Worm (Caenorhabditis elegans) whole organism, young adult: ENCODE data around the gene dars-2.

Source experiments
- B0035.1 ChIP-seq: sonication (generic microtip); optimal IDR thresholded peaks from 2 replicates; lab custom pipeline; 2016; ENCODE audit warnings: missing genetic modification characterization, mild to moderate bottlenecking, missing compliant biosample characterization, missing genotype, missing genetic modification reagents
- B0336.3 ChIP-seq: fragments of 200-800 bp; sonication (Bioruptor generic); IDR thresholded peaks from 2 replicates; pipeline ENCODE4 v1.3.6; 2022; ENCODE audit warnings: missing genetic modification characterization, missing compliant biosample characterization
- F10E7.11 ChIP-seq: sonication (generic microtip); optimal IDR thresholded peaks from 2 replicates; lab custom pipeline; 2017; ENCODE audit warnings: mild to moderate bottlenecking, missing genetic modification characterization, moderate library complexity, missing compliant biosample characterization
- F49E8.2 ChIP-seq: sonication (generic microtip); optimal IDR thresholded peaks from 3 replicates; lab custom pipeline; 2017; ENCODE audit warnings: missing genetic modification characterization, mild to moderate bottlenecking, missing compliant biosample characterization, antibody characterized with exemption, moderate library complexity; ENCODE audit not compliant: insufficient read depth
- attf-5 ChIP-seq: fragments of 200-800 bp; sonication (Bioruptor generic); optimal IDR thresholded peaks from 2 replicates; lab custom pipeline; 2018; ENCODE audit warnings: mild to moderate bottlenecking, missing genetic modification characterization, missing compliant biosample characterization
- hmg-1.2 ChIP-seq: fragments of 200-800 bp; sonication (Bioruptor generic); IDR thresholded peaks from 2 replicates; pipeline ENCODE4 v1.3.6; 2022; ENCODE audit warnings: missing genetic modification reagents, missing genetic modification characterization, missing compliant biosample characterization
- let-526 ChIP-seq: fragments of 200-800 bp; sonication (Bioruptor generic); IDR thresholded peaks from 2 replicates; pipeline ENCODE4 v1.3.6; 2022; ENCODE audit warnings: missing genetic modification reagents, missing genetic modification characterization, missing compliant biosample characterization
- lsl-1 ChIP-seq: fragments of 200-800 bp; sonication (Bioruptor generic); optimal IDR thresholded peaks from 2 replicates; lab custom pipeline; 2018; ENCODE audit warnings: mild to moderate bottlenecking, missing genetic modification characterization, moderate library complexity, missing compliant biosample characterization
- lsy-27 ChIP-seq: sonication (generic microtip); optimal IDR thresholded peaks from 2 replicates; lab custom pipeline; 2017; ENCODE audit warnings: missing genetic modification characterization, mild to moderate bottlenecking, missing compliant biosample characterization, antibody characterized with exemption, missing genotype, borderline replicate concordance; ENCODE audit not compliant: insufficient read depth

DNA sequence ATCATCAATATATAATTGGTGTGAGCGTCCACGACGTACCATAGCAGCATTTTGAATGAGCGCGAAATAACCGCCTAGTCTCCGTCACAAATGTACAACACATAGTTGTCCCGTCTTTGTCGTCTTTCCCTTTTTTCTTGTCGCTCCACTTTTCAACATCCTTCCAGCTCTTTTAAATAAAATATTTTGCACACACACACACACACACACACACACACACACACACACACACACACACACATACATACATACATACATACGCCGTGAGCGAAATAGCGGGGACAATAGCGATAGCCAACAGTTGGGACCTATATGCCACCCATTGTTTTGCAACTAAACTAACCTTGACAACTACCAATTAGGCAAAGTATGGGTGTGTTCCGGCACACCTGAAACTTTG, 10.2 kb upstream of the dars-2 start:
- TF ChIP-seq hmg-1.2 (no peak), attf-5 (GFP tag; lab: Kevin White, UChicago) (no peak), let-526 (GFP tag; lab: Robert Waterston, UW) (no peak), lsl-1 (GFP tag; lab: Kevin White, UChicago) (no peak), F10E7.11 (no peak), B0035.1 (no peak), lsy-27 (no peak), F49E8.2 (tag; lab: Kevin White, UChicago) (no peak), B0336.3 (GFP tag; lab: Robert Waterston, UW) (no peak)
